Worm (Caenorhabditis elegans) whole organism, L3 larva: ENCODE data around the gene crh-1.
A peak's percentile ranks its signal among the peaks of the same experiment; 100 is the strongest.

Source experiments
- R02D3.7 ChIP-seq: fragments of 150-350 bp; optimal IDR thresholded peaks from 2 replicates; lab custom pipeline; 2014; ENCODE audit warnings: missing biosample characterization, missing genetic modification characterization
- ama-1 ChIP-seq: fragments of 150-350 bp; optimal IDR thresholded peaks from 2 replicates; lab custom pipeline; 2018
- ceh-16 ChIP-seq: sonication (generic microtip); optimal IDR thresholded peaks from 2 replicates; lab custom pipeline; 2017; ENCODE audit warnings: missing biosample characterization, missing genetic modification characterization
- ceh-9 ChIP-seq: sonication (generic microtip); optimal IDR thresholded peaks from 2 replicates; lab custom pipeline; 2018; ENCODE audit warnings: missing biosample characterization, missing genetic modification characterization
- daf-12 ChIP-seq: fragments of 150-350 bp; optimal IDR thresholded peaks from 2 replicates; lab custom pipeline; 2014; ENCODE audit warnings: missing biosample characterization, missing genetic modification reagents, missing genetic modification characterization
- egl-5 ChIP-seq: fragments of 150-350 bp; optimal IDR thresholded peaks from 2 replicates; lab custom pipeline; 2017; ENCODE audit warnings: missing biosample characterization, missing genetic modification reagents, missing genetic modification characterization, inconsistent platforms
- elt-1 ChIP-seq: fragments of 150-350 bp; optimal IDR thresholded peaks from 2 replicates; lab custom pipeline; 2014; ENCODE audit warnings: missing biosample characterization, missing genetic modification characterization
- elt-2 ChIP-seq: sonication (generic microtip); optimal IDR thresholded peaks from 2 replicates; lab custom pipeline; 2016; ENCODE audit warnings: missing genetic modification reagents, mild to moderate bottlenecking, missing genetic modification characterization, missing compliant biosample characterization
- elt-3 ChIP-seq, 3 experiments: fragments of 150-350 bp in 1 of 3; sonication (generic microtip) in 2 of 3; optimal IDR thresholded peaks; 2 replicates in 2 of 3; 4 replicates in 1 of 3; lab custom pipeline; 2014 to 2017; ENCODE audit warnings: missing biosample characterization in 3 of 3, missing genetic modification characterization in 3 of 3
- fkh-10 ChIP-seq: sonication (generic microtip); optimal IDR thresholded peaks from 2 replicates; lab custom pipeline; 2017; ENCODE audit warnings: missing biosample characterization, missing genetic modification reagents, missing genetic modification characterization
- fkh-2 ChIP-seq: fragments of 150-350 bp; optimal IDR thresholded peaks from 2 replicates; lab custom pipeline; 2014; ENCODE audit warnings: missing biosample characterization, missing genetic modification reagents, missing genetic modification characterization
- fos-1 ChIP-seq: fragments of 150-350 bp; optimal IDR thresholded peaks from 2 replicates; lab custom pipeline; 2014; ENCODE audit warnings: missing biosample characterization, missing genetic modification characterization
- jun-1 ChIP-seq: fragments of 150-350 bp; optimal IDR thresholded peaks from 2 replicates; lab custom pipeline; 2014; ENCODE audit warnings: missing biosample characterization, missing genetic modification reagents, missing genetic modification characterization
- lin-15B ChIP-seq: fragments of 150-350 bp; optimal IDR thresholded peaks from 2 replicates; lab custom pipeline; 2014; ENCODE audit warnings: missing biosample characterization, missing genetic modification characterization
- lin-39 ChIP-seq: fragments of 150-350 bp; optimal IDR thresholded peaks from 2 replicates; lab custom pipeline; 2018; ENCODE audit warnings: missing biosample characterization, missing genetic modification reagents, missing genetic modification characterization
- mdl-1 ChIP-seq: fragments of 150-350 bp; optimal IDR thresholded peaks from 2 replicates; lab custom pipeline; 2014; ENCODE audit warnings: missing biosample characterization, missing genetic modification characterization
- nfya-1 ChIP-seq: sonication (generic microtip); optimal IDR thresholded peaks from 2 replicates; lab custom pipeline; 2017; ENCODE audit warnings: missing genetic modification characterization, mild to moderate bottlenecking, missing compliant biosample characterization, antibody characterized with exemption, moderate library complexity; ENCODE audit not compliant: insufficient read depth
- nhr-11 ChIP-seq: fragments of 150-350 bp; optimal IDR thresholded peaks from 2 replicates; lab custom pipeline; 2014; ENCODE audit warnings: missing biosample characterization, missing genetic modification characterization
- nhr-12 ChIP-seq: fragments of 150-350 bp; optimal IDR thresholded peaks from 2 replicates; lab custom pipeline; 2014; ENCODE audit warnings: missing biosample characterization, missing genetic modification characterization
- nhr-23 ChIP-seq: fragments of 150-350 bp; optimal IDR thresholded peaks from 2 replicates; lab custom pipeline; 2014; ENCODE audit warnings: missing biosample characterization, missing genetic modification reagents, missing genetic modification characterization
- nhr-237 ChIP-seq: fragments of 150-350 bp; optimal IDR thresholded peaks from 2 replicates; lab custom pipeline; 2014; ENCODE audit warnings: missing biosample characterization, missing genetic modification characterization
- nhr-25 ChIP-seq: sonication (generic microtip); optimal IDR thresholded peaks from 2 replicates; lab custom pipeline; 2017; ENCODE audit warnings: missing biosample characterization, missing genetic modification characterization
- pha-4 ChIP-seq: fragments of 150-350 bp; optimal IDR thresholded peaks from 2 replicates; lab custom pipeline; 2014; ENCODE audit warnings: missing biosample characterization, missing genetic modification reagents, missing genetic modification characterization
- pqm-1 ChIP-seq: fragments of 150-350 bp; optimal IDR thresholded peaks from 2 replicates; lab custom pipeline; 2017; ENCODE audit warnings: missing biosample characterization, missing genetic modification characterization, inconsistent platforms
- sea-2 ChIP-seq: fragments of 150-350 bp; sonication (generic microtip); optimal IDR thresholded peaks from 4 replicates; lab custom pipeline; 2014; ENCODE audit warnings: missing biosample characterization, missing genetic modification reagents, missing genetic modification characterization
- skn-1 ChIP-seq: fragments of 150-350 bp; optimal IDR thresholded peaks from 2 replicates; lab custom pipeline; 2014; ENCODE audit warnings: missing biosample characterization, missing genetic modification characterization
- snpc-4 ChIP-seq: fragments of 150-350 bp; optimal IDR thresholded peaks from 2 replicates; lab custom pipeline; 2014; ENCODE audit warnings: missing biosample characterization, missing genetic modification characterization
- tbx-2 ChIP-seq: sonication (generic microtip); optimal IDR thresholded peaks from 2 replicates; lab custom pipeline; 2016; ENCODE audit warnings: mild to moderate bottlenecking, missing genetic modification characterization, missing compliant biosample characterization
- unc-39 ChIP-seq: sonication (generic microtip); optimal IDR thresholded peaks from 4 replicates; lab custom pipeline; 2017; ENCODE audit warnings: missing biosample characterization, missing genetic modification characterization
- unc-62 ChIP-seq: fragments of 150-350 bp; sonication (generic microtip); optimal IDR thresholded peaks from 4 replicates; lab custom pipeline; 2014; ENCODE audit warnings: missing biosample characterization, missing genetic modification reagents, missing genetic modification characterization
- zag-1 ChIP-seq: fragments of 150-350 bp; optimal IDR thresholded peaks from 2 replicates; lab custom pipeline; 2014; ENCODE audit warnings: missing biosample characterization, missing genetic modification characterization
- ztf-11 ChIP-seq: fragments of 150-350 bp; optimal IDR thresholded peaks from 2 replicates; lab custom pipeline; 2014; ENCODE audit warnings: missing biosample characterization, missing genetic modification characterization

Gene crh-1

ce11 chrIII:11636740-11637139 lies 20.8 kb upstream of the crh-1 start, which contains the start of gene tbx-33:
tbx-33 (minus strand) TSS chrIII:11636840.
- no peak for TF ChIP-seq daf-12 (tag; lab: Kevin White, UChicago)
- no peak for TF ChIP-seq nhr-11 (tag; lab: Kevin White, UChicago)
- no peak for TF ChIP-seq fkh-2 (tag; lab: Kevin White, UChicago)
- TF ChIP-seq fkh-10 (GFP tag; lab: Kevin White, UChicago): no peak
- no peak for TF ChIP-seq skn-1 (tag; lab: Kevin White, UChicago)
- no peak for TF ChIP-seq zag-1 (tag; lab: Kevin White, UChicago)

DNA sequence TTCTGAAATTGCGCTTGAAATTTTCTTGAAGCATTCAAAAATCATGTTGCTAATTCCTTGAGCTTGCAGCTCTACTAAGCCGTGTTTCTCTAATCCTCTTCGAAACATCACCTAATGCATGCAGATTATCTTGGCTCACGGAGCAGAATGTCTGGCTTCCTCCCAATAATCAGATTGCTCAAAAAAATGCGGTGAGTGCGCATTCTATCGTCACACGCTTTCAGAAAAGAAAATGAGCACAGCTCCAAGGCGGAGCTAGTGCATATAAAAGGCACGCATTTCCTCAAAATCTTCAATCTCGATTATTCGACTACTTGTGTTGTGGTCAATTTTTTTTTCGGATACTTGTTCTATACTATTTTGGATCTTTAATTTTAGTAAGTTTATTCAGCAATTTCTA lies 16.2 kb upstream of the crh-1 start:
- TF ChIP-seq ceh-16 (tag; lab: Kevin White, UChicago) (no peak), elt-1 (no peak), nfya-1 (tag; lab: Kevin White, UChicago) (peak; percentile 65), R02D3.7 (tag; lab: Kevin White, UChicago) (no peak), nhr-25 (no peak), unc-62 (GFP tag; lab: Kevin White, UChicago) (no peak), nhr-23 (no peak), ama-1 (lab: Kevin White, UChicago) (no peak), lin-15B (tag; lab: Kevin White, UChicago) (peak; percentile 14), snpc-4 (tag; lab: Kevin White, UChicago) (no peak), skn-1 (tag; lab: Kevin White, UChicago) (no peak), fkh-10 (GFP tag; lab: Kevin White, UChicago) (peak; percentile 59), tbx-2 (tag; lab: Kevin White, UChicago) (no peak)
- TF ChIP-seq, all 47 proteins: peak for 3

ce11 chrIII:11650152-11650551 lies 7.4 kb upstream of the crh-1 start, which contains the start of gene faah-6:
faah-6 (plus strand) TSS chrIII:11650452.
- TF ChIP-seq fos-1 (tag; lab: Kevin White, UChicago) (no peak), lin-15B (tag; lab: Kevin White, UChicago) (no peak), R02D3.7 (tag; lab: Kevin White, UChicago) (no peak), nhr-23 (no peak), nhr-12 (no peak), mdl-1 (tag; lab: Kevin White, UChicago) (no peak), sea-2 (GFP tag; lab: Kevin White, UChicago) (no peak)

DNA sequence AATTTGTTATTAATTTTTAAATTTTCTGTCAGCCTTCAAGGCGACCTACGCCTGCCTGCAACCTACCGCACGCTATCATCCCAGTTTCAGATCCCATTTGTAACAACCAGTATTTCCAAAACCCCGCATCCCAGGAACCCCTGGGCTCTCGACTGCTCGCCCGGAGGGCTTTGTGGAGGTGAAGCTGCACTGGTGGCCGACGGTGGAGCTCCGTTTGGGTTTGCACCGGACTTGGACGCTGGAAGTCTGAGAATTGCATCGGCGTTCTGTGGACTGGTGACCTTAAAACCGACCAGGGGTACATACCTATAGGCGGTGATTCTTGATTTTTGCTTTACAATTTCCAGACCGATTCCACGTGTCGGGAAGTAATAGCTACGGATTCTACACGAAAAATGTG lies 6.1 kb upstream of the crh-1 start:
- TF ChIP-seq pha-4 (no peak), nhr-237 (tag; lab: Kevin White, UChicago) (no peak), unc-39 (tag; lab: Kevin White, UChicago) (no peak), pqm-1 (tag; lab: Kevin White, UChicago) (no peak), egl-5 (no peak), lin-39 (tag; lab: Kevin White, UChicago) (no peak), fos-1 (tag; lab: Kevin White, UChicago) (no peak), jun-1 (tag; lab: Kevin White, UChicago) (no peak), nhr-23 (no peak), unc-62 (GFP tag; lab: Kevin White, UChicago) (no peak), elt-3 (tag; optimal IDR thresholded peaks at IDR 0.05; lab: Kevin White, UChicago) (no peak), elt-2 (tag; lab: Kevin White, UChicago) (no peak), nhr-25 (no peak), ztf-11 (tag; lab: Kevin White, UChicago) (no peak)

- TF ChIP-seq ceh-9 (no peak), nfya-1 (tag; lab: Kevin White, UChicago) (peak; percentile 54)
These were observed 1.2 kb upstream of the crh-1 start for ce11 chrIII:11656389-11656788.

- TF ChIP-seq lin-39 (tag; lab: Kevin White, UChicago): peak; percentile 48
- TF ChIP-seq nhr-25: no peak
- no peak for TF ChIP-seq pha-4
These were observed 2.2 kb downstream of the crh-1 start for ce11 chrIII:11659804-11660203.
